Fruit fly (Drosophila melanogaster) whole organism, embryonic: ENCODE measurements around the gene CG44362.

ENCODE experiments used
- Bdp1 ChIP-seq: fragments of 200-800 bp; sonication (Bioruptor generic); optimal IDR thresholded peaks from 3 replicates; lab custom pipeline; 2016; ENCODE audit warnings: missing biosample characterization, missing genetic modification characterization
- Blimp-1 ChIP-seq: fragments of 200-800 bp; sonication (Bioruptor generic); optimal IDR thresholded peaks from 3 replicates; lab custom pipeline; 2018; ENCODE audit warnings: missing biosample characterization, missing genetic modification characterization, mild to moderate bottlenecking, moderate library complexity, missing genetic modification reagents
- CG10543 ChIP-seq: fragments of 200-800 bp; sonication (Bioruptor generic); optimal IDR thresholded peaks from 3 replicates; lab custom pipeline; 2017; ENCODE audit warnings: missing biosample characterization, mild to moderate bottlenecking, missing genetic modification characterization, moderate library complexity
- CG10654 ChIP-seq: fragments of 200-800 bp; sonication (Bioruptor generic); optimal IDR thresholded peaks from 2 replicates; lab custom pipeline; 2016; ENCODE audit warnings: missing biosample characterization, missing genetic modification characterization
- CG10959 ChIP-seq: fragments of 200-800 bp; sonication (Bioruptor generic); IDR thresholded peaks from 2 replicates; pipeline ENCODE4 v1.3.6; 2022; ENCODE audit warnings: missing biosample characterization, missing genetic modification characterization
- CG12104 ChIP-seq: fragments of 200-800 bp; sonication (Bioruptor generic); optimal IDR thresholded peaks from 3 replicates; lab custom pipeline; 2016; ENCODE audit warnings: missing biosample characterization, missing genetic modification characterization
- CG12299 ChIP-seq: fragments of 200-800 bp; sonication (Bioruptor generic); optimal IDR thresholded peaks from 2 replicates; lab custom pipeline; 2018; ENCODE audit warnings: missing biosample characterization, mild to moderate bottlenecking, missing genetic modification characterization
- CG12744 ChIP-seq: fragments of 200-800 bp; sonication (Bioruptor generic); optimal IDR thresholded peaks from 2 replicates; lab custom pipeline; 2016; ENCODE audit warnings: missing biosample characterization, missing genetic modification characterization
- CG13424 ChIP-seq: fragments of 200-800 bp; sonication (Bioruptor generic); optimal IDR thresholded peaks from 2 replicates; lab custom pipeline; 2019; ENCODE audit warnings: missing biosample characterization, mild to moderate bottlenecking, missing genetic modification characterization, moderate library complexity
- CG14014 ChIP-seq: fragments of 200-800 bp; sonication (Bioruptor generic); IDR thresholded peaks from 2 replicates; pipeline ENCODE4 v1.3.6; 2022; ENCODE audit warnings: missing biosample characterization, missing genetic modification characterization
- CG14441 ChIP-seq: fragments of 200-800 bp; sonication (Bioruptor generic); IDR thresholded peaks from 2 replicates; pipeline ENCODE4 v1.3.6; 2022; ENCODE audit warnings: missing biosample characterization, missing genetic modification characterization
- CG16815 ChIP-seq: fragments of 200-800 bp; sonication (Bioruptor generic); optimal IDR thresholded peaks from 3 replicates; lab custom pipeline; 2017; ENCODE audit warnings: missing biosample characterization, mild to moderate bottlenecking, missing genetic modification characterization
- CG18599 ChIP-seq: fragments of 200-800 bp; sonication (Bioruptor generic); optimal IDR thresholded peaks from 3 replicates; lab custom pipeline; 2017; ENCODE audit warnings: missing biosample characterization, missing genetic modification characterization, mild to moderate bottlenecking, moderate library complexity, missing genetic modification reagents
- CG2678 ChIP-seq: fragments of 200-800 bp; sonication (Bioruptor generic); optimal IDR thresholded peaks from 3 replicates; lab custom pipeline; 2019; ENCODE audit warnings: missing biosample characterization, mild to moderate bottlenecking, missing genetic modification characterization, moderate library complexity
- CG33213 ChIP-seq: fragments of 200-800 bp; sonication (Bioruptor generic); optimal IDR thresholded peaks from 3 replicates; lab custom pipeline; 2016; ENCODE audit warnings: missing biosample characterization, missing genetic modification characterization
- CG6254 ChIP-seq: fragments of 200-800 bp; sonication (Bioruptor generic); optimal IDR thresholded peaks from 3 replicates; lab custom pipeline; 2017; ENCODE audit warnings: mild to moderate bottlenecking, missing biosample characterization, missing genetic modification reagents, missing genetic modification characterization
- CG7745 ChIP-seq: fragments of 200-800 bp; sonication (Bioruptor generic); optimal IDR thresholded peaks from 2 replicates; lab custom pipeline; 2018; ENCODE audit warnings: missing biosample characterization, mild to moderate bottlenecking, missing genetic modification characterization, moderate library complexity
- Camta ChIP-seq: fragments of 200-800 bp; sonication (Bioruptor generic); optimal IDR thresholded peaks from 2 replicates; lab custom pipeline; 2016; ENCODE audit warnings: missing biosample characterization, missing genetic modification characterization
- D ChIP-seq, 2 experiments: fragments of 200-800 bp in 1 of 2; fragments of >200 bp in 1 of 2; sonication (Bioruptor generic) in 1 of 2; optimal IDR thresholded peaks; 2 replicates in 1 of 2; 3 replicates in 1 of 2; lab custom pipeline; 2017; ENCODE audit warnings: mild to moderate bottlenecking in 1 of 2, missing biosample characterization in 1 of 2, missing genetic modification characterization in 1 of 2, missing genetic modification reagents in 1 of 2
- Dp ChIP-seq: fragments of 200-800 bp; sonication (Bioruptor generic); optimal IDR thresholded peaks from 2 replicates; lab custom pipeline; 2018; ENCODE audit warnings: missing biosample characterization, mild to moderate bottlenecking, missing genetic modification characterization, moderate library complexity
- E2f1 ChIP-seq: fragments of 200-800 bp; sonication (Bioruptor generic); IDR thresholded peaks from 2 replicates; pipeline ENCODE4 v1.3.6; 2022; ENCODE audit warnings: missing biosample characterization, missing genetic modification characterization
- Gsc ChIP-seq: fragments of 200-800 bp; sonication (Bioruptor generic); IDR thresholded peaks from 2 replicates; pipeline ENCODE4 v1.3.6; 2022; ENCODE audit warnings: missing biosample characterization, missing genetic modification characterization
- Hmr ChIP-seq: fragments of 200-800 bp; sonication (Bioruptor generic); optimal IDR thresholded peaks from 3 replicates; lab custom pipeline; 2017; ENCODE audit warnings: mild to moderate bottlenecking, missing biosample characterization, missing genetic modification reagents, missing genetic modification characterization
- Meics ChIP-seq: fragments of 200-800 bp; sonication (Bioruptor generic); optimal IDR thresholded peaks from 2 replicates; lab custom pipeline; 2017; ENCODE audit warnings: missing biosample characterization, mild to moderate bottlenecking, missing genetic modification characterization
- Rx ChIP-seq: fragments of 200-800 bp; sonication (Bioruptor generic); IDR thresholded peaks from 2 replicates; pipeline ENCODE4 v1.3.6; 2022; ENCODE audit warnings: missing biosample characterization, missing genetic modification characterization
- Six4 ChIP-seq: fragments of 200-800 bp; sonication (Bioruptor generic); optimal IDR thresholded peaks from 2 replicates; lab custom pipeline; 2016; ENCODE audit warnings: missing biosample characterization, missing genetic modification characterization
- Sox102F ChIP-seq: fragments of 200-800 bp; sonication (Bioruptor generic); optimal IDR thresholded peaks from 2 replicates; lab custom pipeline; 2018; ENCODE audit warnings: missing biosample characterization, mild to moderate bottlenecking, missing genetic modification characterization, moderate library complexity
- TFAM ChIP-seq: fragments of 200-800 bp; sonication (Bioruptor generic); optimal IDR thresholded peaks from 2 replicates; lab custom pipeline; 2017; ENCODE audit warnings: missing biosample characterization, missing genetic modification characterization, inconsistent platforms
- Tbp ChIP-seq: fragments of >200 bp; optimal IDR thresholded peaks from 2 replicates; lab custom pipeline; 2018; ENCODE audit warnings: missing biosample characterization, missing genetic modification characterization
- al ChIP-seq: fragments of 200-800 bp; sonication (Bioruptor generic); IDR thresholded peaks from 2 replicates; pipeline ENCODE4 v1.3.6; 2022; ENCODE audit warnings: missing biosample characterization, missing genetic modification characterization
- aop ChIP-seq: fragments of 200-800 bp; sonication (Bioruptor generic); IDR thresholded peaks from 2 replicates; pipeline ENCODE4 v1.3.6; 2022; ENCODE audit warnings: missing biosample characterization, missing genetic modification characterization
- btn ChIP-seq: fragments of 200-800 bp; sonication (Bioruptor generic); optimal IDR thresholded peaks from 2 replicates; lab custom pipeline; 2016; ENCODE audit warnings: missing biosample characterization, missing genetic modification characterization
- chif ChIP-seq, 2 experiments: fragments of 200-800 bp; sonication (Bioruptor generic); optimal IDR thresholded peaks; 3 replicates each; lab custom pipeline; 2016; ENCODE audit warnings: missing biosample characterization in 2 of 2, missing genetic modification characterization in 2 of 2
- chn ChIP-seq: fragments of 200-800 bp; sonication (Bioruptor generic); optimal IDR thresholded peaks from 2 replicates; lab custom pipeline; 2016; ENCODE audit warnings: missing biosample characterization, missing genetic modification characterization
- eyg ChIP-seq: fragments of 200-800 bp; sonication (Bioruptor generic); optimal IDR thresholded peaks from 3 replicates; lab custom pipeline; 2016; ENCODE audit warnings: missing biosample characterization, missing genetic modification characterization
- gro ChIP-seq: fragments of 200-800 bp; sonication (Bioruptor generic); optimal IDR thresholded peaks from 2 replicates; lab custom pipeline; 2016; ENCODE audit warnings: missing biosample characterization, missing genetic modification characterization
- mam ChIP-seq: fragments of 200-800 bp; sonication (Bioruptor generic); optimal IDR thresholded peaks from 3 replicates; lab custom pipeline; 2016; ENCODE audit warnings: missing biosample characterization, missing genetic modification characterization
- pan ChIP-seq, 4 experiments: fragments of >200 bp in 3 of 4; fragments of 200-800 bp in 1 of 4; sonication (Bioruptor generic) in 1 of 4; optimal IDR thresholded peaks in 3 of 4; IDR thresholded peaks in 1 of 4; 2 replicates each; pipeline versions ENCODE4 v1.3.6 to Lab custom; 2017 to 2022; ENCODE audit warnings: missing biosample characterization in 2 of 4, missing genetic modification characterization in 2 of 4, mixed read lengths in 1 of 4
- row ChIP-seq: fragments of 200-800 bp; sonication (Bioruptor generic); IDR thresholded peaks from 3 replicates; pipeline ENCODE4 v1.3.6; 2022; ENCODE audit warnings: missing biosample characterization, missing genetic modification characterization
- sc ChIP-seq, 3 experiments: fragments of >200 bp in 2 of 3; fragments of 200-800 bp in 1 of 3; sonication (Bioruptor generic) in 1 of 3; optimal IDR thresholded peaks; 2 replicates in 2 of 3; 3 replicates in 1 of 3; lab custom pipeline; 2017; ENCODE audit warnings: mild to moderate bottlenecking in 1 of 3, missing biosample characterization in 1 of 3, missing genetic modification characterization in 1 of 3, missing genetic modification reagents in 1 of 3
- sd ChIP-seq: fragments of 200-800 bp; sonication (Bioruptor generic); optimal IDR thresholded peaks from 3 replicates; lab custom pipeline; 2018; ENCODE audit warnings: missing biosample characterization, mild to moderate bottlenecking, missing genetic modification characterization, moderate library complexity
- sens-2 ChIP-seq: fragments of 200-800 bp; sonication (Bioruptor generic); IDR thresholded peaks from 2 replicates; pipeline ENCODE4 v1.3.6; 2022; ENCODE audit warnings: missing biosample characterization, missing genetic modification characterization
- slbo ChIP-seq: fragments of 200-800 bp; sonication (Bioruptor generic); IDR thresholded peaks from 2 replicates; pipeline ENCODE4 v1.3.6; 2022; ENCODE audit warnings: missing biosample characterization, missing genetic modification characterization
- so ChIP-seq: fragments of 200-800 bp; sonication (Bioruptor generic); IDR thresholded peaks from 3 replicates; pipeline ENCODE4 v1.3.6; 2022; ENCODE audit warnings: missing biosample characterization, missing genetic modification characterization
- tgo ChIP-seq: fragments of 200-800 bp; sonication (Bioruptor generic); IDR thresholded peaks from 3 replicates; pipeline ENCODE4 v1.3.6; 2022; ENCODE audit warnings: missing biosample characterization, missing genetic modification characterization
- tio ChIP-seq: fragments of 200-800 bp; sonication (Bioruptor generic); optimal IDR thresholded peaks from 2 replicates; lab custom pipeline; 2017; ENCODE audit warnings: missing biosample characterization, missing genetic modification characterization, inconsistent platforms
- ttk ChIP-seq: fragments of 200-800 bp; sonication (Bioruptor generic); IDR thresholded peaks from 2 replicates; pipeline ENCODE4 v2.1.2; 2022; ENCODE audit warnings: missing biosample characterization, missing genetic modification characterization
- wor ChIP-seq: fragments of 200-800 bp; sonication (Bioruptor generic); IDR thresholded peaks from 2 replicates; pipeline ENCODE4 v1.3.6; 2022; ENCODE audit warnings: missing biosample characterization, missing genetic modification characterization

CG44362 gene

dm6 chr3L:11403542-11403941, 6.2 kb downstream of the CG44362 start (continued):
- TF ChIP-seq CG10654 (GFP tag; lab: Kevin White, UChicago) (peak; percentile 12), CG12104 (peak; percentile 1), sens-2 (GFP tag; lab: Robert Waterston, UW) (no peak), gro (GFP tag; lab: Kevin White, UChicago) (no peak), Blimp-1 (GFP tag; lab: Kevin White, UChicago) (peak; percentile 44), CG12744 (no peak), ttk (GFP tag; lab: Robert Waterston, UW) (peak; percentile 71), Six4 (GFP tag; lab: Kevin White, UChicago) (peak; percentile 26), Hmr (peak; percentile 53), Sox102F (GFP tag; lab: Kevin White, UChicago) (peak; percentile 59), al (GFP tag; lab: Robert Waterston, UW) (no peak), CG10543 (GFP tag; lab: Kevin White, UChicago) (no peak), CG14014 (GFP tag; lab: Robert Waterston, UW) (no peak), Rx (GFP tag; lab: Robert Waterston, UW) (peak; percentile 51; the same call in 1 of the 2 replicates), Camta (peak; percentile 45), CG10959 (GFP tag; lab: Robert Waterston, UW) (peak; percentile 61), CG14441 (peak; percentile 62), slbo (GFP tag; lab: Robert Waterston, UW) (peak; percentile 69), CG33213 (GFP tag; lab: Kevin White, UChicago) (peak; percentile 23), D (optimal IDR thresholded peaks at IDR 0.05; lab: Kevin White, UChicago) (no peak), D (GFP tag; optimal IDR thresholded peaks at IDR 0.05; lab: Kevin White, UChicago) (peak; percentile 39), CG2678 (peak; percentile 66), CG18599 (GFP tag; lab: Kevin White, UChicago) (peak; percentile 70), eyg (GFP tag; lab: Kevin White, UChicago) (peak; percentile 56), sd (tag; lab: Kevin White, UChicago) (peak; percentile 93), btn (GFP tag; lab: Kevin White, UChicago) (peak; percentile 41), E2f1 (GFP tag; lab: Robert Waterston, UW) (peak; percentile 55), sc (optimal IDR thresholded peaks at IDR 0.05; lab: Kevin White, UChicago) (no peak), sc (GFP tag; optimal IDR thresholded peaks at IDR 0.05; lab: Kevin White, UChicago) (peak; percentile 40), CG6254 (GFP tag; lab: Kevin White, UChicago) (peak; percentile 45), tgo (GFP tag; lab: Robert Waterston, UW) (peak; percentile 73), TFAM (GFP tag; lab: Kevin White, UChicago) (no peak)

- peak; percentile 73 for TF ChIP-seq CG7745 (tag; lab: Kevin White, UChicago)
- TF ChIP-seq Meics = peak; percentile 85
- peak; percentile 95 to 97 for TF ChIP-seq chif (GFP tag; optimal IDR thresholded peaks at IDR 0.05; lab: Kevin White, UChicago)
- peak; percentile 81 for TF ChIP-seq CG12299 (tag; lab: Kevin White, UChicago)
- peak; percentile 79 for TF ChIP-seq Gsc (GFP tag; lab: Robert Waterston, UW)
- TF ChIP-seq gro (GFP tag; lab: Kevin White, UChicago) = peak; percentile 83
- no peak for TF ChIP-seq Tbp (GFP tag; lab: Kevin White, UChicago)
- peak; percentile 96 for TF ChIP-seq CG13424
- no peak for TF ChIP-seq pan (optimal IDR thresholded peaks at IDR 0.05; lab: Kevin White, UChicago)
- peak in 1 of 2 experiments; percentile 96 for TF ChIP-seq pan (GFP tag; optimal IDR thresholded peaks at IDR 0.05 in 1 of 2, IDR thresholded peaks at IDR 0.05 in 1 of 2)
- peak; percentile 94 for TF ChIP-seq wor (GFP tag; lab: Robert Waterston, UW)
- peak; percentile 93 for TF ChIP-seq tio (GFP tag; lab: Kevin White, UChicago)
- peak; percentile 90 for TF ChIP-seq Bdp1 (GFP tag; lab: Kevin White, UChicago)
- peak; percentile 94 for TF ChIP-seq CG16815
- TF ChIP-seq aop (GFP tag; lab: Robert Waterston, UW) = peak; percentile 90
- TF ChIP-seq Dp = peak; percentile 8
- peak; percentile 96 for TF ChIP-seq chn
- peak; percentile 90 for TF ChIP-seq mam (GFP tag; lab: Kevin White, UChicago)
- TF ChIP-seq so (GFP tag; lab: Robert Waterston, UW) = peak; percentile 97
- peak; percentile 95 for TF ChIP-seq row (GFP tag; lab: Robert Waterston, UW)
These were observed 8.3 kb downstream of the CG44362 start for dm6 chr3L:11405362-11406254.
